Worm (Caenorhabditis elegans): Measurements from ENCODE around the gene chil-1.

DNA sequence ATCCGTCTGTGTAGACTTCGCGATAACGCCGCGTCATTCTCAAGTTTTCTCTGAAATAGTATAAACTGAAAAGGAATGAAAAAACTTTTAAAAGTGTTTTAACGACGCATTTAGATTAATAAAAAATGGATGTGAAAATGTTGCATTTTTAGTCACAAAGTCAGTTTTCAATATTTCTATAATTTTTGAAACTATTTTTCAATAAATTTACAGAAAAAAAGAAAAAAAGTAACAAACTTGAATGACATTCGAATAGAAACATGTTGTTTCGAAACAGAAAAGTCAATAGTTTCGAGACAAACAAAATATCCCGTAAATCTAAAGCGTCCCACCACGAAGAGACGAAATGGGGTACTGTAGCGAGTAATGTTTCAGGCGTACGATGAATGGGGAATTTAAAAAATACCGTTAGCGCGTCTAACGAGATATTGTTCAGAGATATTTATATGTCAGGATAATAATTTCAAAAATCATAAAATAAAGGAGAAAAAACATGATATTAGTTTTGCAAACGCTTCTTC is 24.2 kb downstream of the chil-1 start, which contains the start of gene rnh-1.2:
- TF ChIP-seq drap-1 (GFP tag; optimal IDR thresholded peaks at IDR 0.05) (no peak), ztf-11 (tag; optimal IDR thresholded peaks at IDR 0.05) (no peak), nhr-237 (tag; optimal IDR thresholded peaks at IDR 0.05) (no peak), nhr-76 (tag; optimal IDR thresholded peaks at IDR 0.05) (no peak), elt-1 (tag; optimal IDR thresholded peaks at IDR 0.05; ENCODE audit: borderline replicate concordance, insufficient read depth) (no peak), snpc-4 (tag; optimal IDR thresholded peaks at IDR 0.05) (no peak), ces-1 (GFP tag; optimal IDR thresholded peaks at IDR 0.05) (no peak), ham-2 (GFP tag; optimal IDR thresholded peaks at IDR 0.05) (no peak), ceh-43 (GFP tag; optimal IDR thresholded peaks at IDR 0.05) (no peak), mep-1 (tag; optimal IDR thresholded peaks at IDR 0.05) (no peak)
